Worm (Caenorhabditis elegans): ENCODE measurements around the gene T07D4.5.

ce11 chrII:8890017-8890416, 5.9 kb upstream of the T07D4.5 start:
- TF ChIP-seq ztf-11 (tag; optimal IDR thresholded peaks at IDR 0.05) (no peak), lin-13 (GFP tag; optimal IDR thresholded peaks at IDR 0.05) (no peak), blmp-1 (tag; optimal IDR thresholded peaks at IDR 0.05; ENCODE audit: insufficient read depth) (no peak)

Measured in whole organism, L2 larva.